Worm (Caenorhabditis elegans): ENCODE results near the gene spp-4.

DNA sequence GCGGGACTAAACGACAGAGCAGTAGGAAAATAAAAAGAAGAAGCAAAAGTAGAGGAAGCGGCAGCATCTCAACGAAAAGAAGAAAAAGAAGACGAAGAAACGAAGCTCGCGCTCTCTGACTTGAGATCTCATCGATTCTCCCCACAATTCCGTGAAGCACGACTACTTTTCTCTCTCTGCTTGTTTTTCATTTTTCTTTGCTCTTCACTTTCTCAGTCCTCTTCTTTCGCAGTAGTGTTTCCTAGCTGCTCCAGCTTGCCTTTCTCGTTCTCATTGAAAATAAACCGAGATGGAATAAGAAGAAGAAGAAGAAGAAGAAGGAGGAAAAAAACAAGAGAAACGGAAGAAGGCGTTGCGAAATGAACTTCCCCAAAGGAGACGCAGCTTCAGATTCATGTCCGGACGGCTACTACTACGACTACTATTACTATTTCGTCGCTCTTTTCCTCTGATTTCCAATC lies 33.8 kb downstream of the spp-4 start:
- TF ChIP-seq nhr-12 (tag; optimal IDR thresholded peaks at IDR 0.05) (no peak), lin-13 (tag; optimal IDR thresholded peaks at IDR 0.05) (no peak), unc-39 (tag; optimal IDR thresholded peaks at IDR 0.05) (peak; percentile 60), lsy-2 (tag; optimal IDR thresholded peaks at IDR 0.05) (no peak), nhr-28 (tag; optimal IDR thresholded peaks at IDR 0.05) (no peak), elt-1 (tag; optimal IDR thresholded peaks at IDR 0.05; ENCODE audit: borderline replicate concordance, insufficient read depth) (no peak), unc-62 (GFP tag; optimal IDR thresholded peaks at IDR 0.05) (no peak), drap-1 (GFP tag; optimal IDR thresholded peaks at IDR 0.05) (no peak), mep-1 (tag; optimal IDR thresholded peaks at IDR 0.05) (no peak), nhr-237 (tag; optimal IDR thresholded peaks at IDR 0.05) (no peak)
